Worm (Caenorhabditis elegans): ENCODE data around the gene K08E4.3.
A peak's percentile ranks its signal among the peaks of the same experiment; 100 is the strongest.

The K08E4.3 gene

ce11 chrIV:12086498-12086897, 29.0 kb downstream of the K08E4.3 start (continued):
- TF ChIP-seq ZK546.5 (tag; optimal IDR thresholded peaks at IDR 0.05) (no peak), nhr-12 (tag; optimal IDR thresholded peaks at IDR 0.05) (no peak), nhr-76 (tag; optimal IDR thresholded peaks at IDR 0.05) (peak; percentile 48), ztf-11 (tag; optimal IDR thresholded peaks at IDR 0.05) (no peak), snpc-4 (tag; optimal IDR thresholded peaks at IDR 0.05) (peak; percentile 46), R02D3.7 (tag; optimal IDR thresholded peaks at IDR 0.05) (peak; percentile 52), nhr-28 (tag; optimal IDR thresholded peaks at IDR 0.05) (no peak), nhr-237 (tag; optimal IDR thresholded peaks at IDR 0.05) (no peak), daf-12 (tag; optimal IDR thresholded peaks at IDR 0.05) (no peak), tbx-2 (tag; optimal IDR thresholded peaks at IDR 0.05) (peak; percentile 63), nhr-25 (tag; optimal IDR thresholded peaks at IDR 0.05) (peak; percentile 79), pha-4 (tag; optimal IDR thresholded peaks at IDR 0.05) (peak; percentile 82), pqm-1 (tag; optimal IDR thresholded peaks at IDR 0.05) (peak; percentile 16), ceh-16 (tag; optimal IDR thresholded peaks at IDR 0.05) (no peak), nhr-67 (tag; optimal IDR thresholded peaks at IDR 0.05) (no peak), unc-62 (GFP tag; optimal IDR thresholded peaks at IDR 0.05) (no peak), nhr-11 (tag; optimal IDR thresholded peaks at IDR 0.05) (no peak)

DNA sequence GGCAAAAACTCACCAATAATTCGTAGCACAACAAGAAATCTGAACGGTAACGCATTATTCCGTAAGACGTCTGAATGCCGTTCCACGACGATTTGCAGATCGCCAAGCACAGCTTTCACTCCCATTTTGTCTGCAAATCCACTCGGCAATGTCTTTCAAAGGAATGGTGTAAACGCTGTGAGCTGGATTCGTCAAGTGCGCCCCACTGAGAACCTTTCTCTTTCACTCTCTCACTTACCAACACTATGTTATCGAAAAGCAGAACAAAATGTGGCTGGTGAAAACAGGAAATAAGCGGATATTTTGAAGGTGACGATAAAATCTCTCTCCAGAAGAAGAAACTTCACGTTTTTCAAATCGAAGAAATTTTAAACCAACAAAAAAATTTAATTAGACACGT, 31.4 kb downstream of the K08E4.3 start:
- TF ChIP-seq pha-4 (tag; optimal IDR thresholded peaks at IDR 0.05) (peak; percentile 69), lin-39 (tag; optimal IDR thresholded peaks at IDR 0.05) (peak; percentile 35), eor-1 (tag; optimal IDR thresholded peaks at IDR 0.05) (no peak), jun-1 (tag; optimal IDR thresholded peaks at IDR 0.05) (no peak), egl-5 (tag; optimal IDR thresholded peaks at IDR 0.05) (peak; percentile 26), nhr-25 (tag; optimal IDR thresholded peaks at IDR 0.05) (peak; percentile 65), nhr-77 (tag; optimal IDR thresholded peaks at IDR 0.05) (no peak), skn-1 (tag; optimal IDR thresholded peaks at IDR 0.05) (peak; percentile 31), snpc-4 (tag; optimal IDR thresholded peaks at IDR 0.05) (peak; percentile 24), lin-15B (tag; optimal IDR thresholded peaks at IDR 0.05) (peak; percentile 81), nhr-12 (tag; optimal IDR thresholded peaks at IDR 0.05) (no peak), nfya-1 (tag; optimal IDR thresholded peaks at IDR 0.05; ENCODE audit: insufficient read depth) (peak; percentile 61)

- TF ChIP-seq ceh-82 (tag; optimal IDR thresholded peaks at IDR 0.05) (no peak), nhr-11 (tag; optimal IDR thresholded peaks at IDR 0.05) (no peak), fkh-2 (tag; optimal IDR thresholded peaks at IDR 0.05) (no peak), daf-12 (tag; optimal IDR thresholded peaks at IDR 0.05) (no peak), ceh-28 (tag; optimal IDR thresholded peaks at IDR 0.05) (no peak), elt-3 (tag; optimal IDR thresholded peaks at IDR 0.05) (no peak), ceh-9 (tag; optimal IDR thresholded peaks at IDR 0.05) (no peak), nhr-237 (tag; optimal IDR thresholded peaks at IDR 0.05) (no peak), zag-1 (tag; optimal IDR thresholded peaks at IDR 0.05) (no peak), skn-1 (tag; optimal IDR thresholded peaks at IDR 0.05) (no peak), hmg-11 (tag; optimal IDR thresholded peaks at IDR 0.05) (no peak), unc-62 (GFP tag; optimal IDR thresholded peaks at IDR 0.05) (no peak), pha-4 (tag; optimal IDR thresholded peaks at IDR 0.05) (no peak), ama-1 (optimal IDR thresholded peaks at IDR 0.05) (no peak), sea-2 (GFP tag; optimal IDR thresholded peaks at IDR 0.05) (no peak)
These were observed 32.0 kb downstream of the K08E4.3 start, which contains the start of gene F11A10.6 for ce11 chrIV:12089551-12089950. F11A10.6 (minus strand) TSS chrIV:12089651.

- no peak for TF ChIP-seq ceh-9 (tag; optimal IDR thresholded peaks at IDR 0.05)
- no peak for TF ChIP-seq ztf-4 (tag; optimal IDR thresholded peaks at IDR 0.05)
- TF ChIP-seq nhr-237 (tag; optimal IDR thresholded peaks at IDR 0.05): no peak
- TF ChIP-seq mdl-1 (tag; optimal IDR thresholded peaks at IDR 0.05): no peak
- no peak for TF ChIP-seq sea-2 (GFP tag; optimal IDR thresholded peaks at IDR 0.05)
- TF ChIP-seq lsy-12 (tag; optimal IDR thresholded peaks at IDR 0.05): no peak
- no peak for TF ChIP-seq ceh-16 (tag; optimal IDR thresholded peaks at IDR 0.05)
- TF ChIP-seq aly-2 (tag; optimal IDR thresholded peaks at IDR 0.05): no peak
- TF ChIP-seq ama-1 (optimal IDR thresholded peaks at IDR 0.05): no peak
- TF ChIP-seq R02D3.7 (tag; optimal IDR thresholded peaks at IDR 0.05): no peak
- no peak for TF ChIP-seq fkh-2 (tag; optimal IDR thresholded peaks at IDR 0.05)
- no peak for TF ChIP-seq lin-15B (tag; optimal IDR thresholded peaks at IDR 0.05)
- TF ChIP-seq tbx-2 (tag; optimal IDR thresholded peaks at IDR 0.05): no peak
These were observed 34.6 kb downstream of the K08E4.3 start, which contains the start of gene mig-32 for ce11 chrIV:12092113-12092512. mig-32 (minus strand) TSS chrIV:12092213.
